Worm (Caenorhabditis elegans) whole organism, midembryonic: ENCODE data around the gene dpf-4.

Experiments used
- T22C8.4 ChIP-seq: fragments of 200-800 bp; sonication (Bioruptor generic); IDR thresholded peaks from 2 replicates; pipeline ENCODE4 v1.3.6; 2022; ENCODE audit warnings: missing genetic modification characterization, missing compliant biosample characterization
- cog-1 ChIP-seq: sonication (generic microtip); optimal IDR thresholded peaks from 2 replicates; lab custom pipeline; 2016; ENCODE audit warnings: missing genetic modification characterization, missing compliant biosample characterization
- flt-1 ChIP-seq: fragments of 200-800 bp; sonication (Bioruptor generic); IDR thresholded peaks from 2 replicates; pipeline ENCODE4 v1.3.6; 2022; ENCODE audit warnings: missing genetic modification characterization, missing compliant biosample characterization
- klf-2 ChIP-seq: fragments of 200-800 bp; sonication (Bioruptor generic); conservative IDR thresholded peaks from 2 replicates; pipeline ENCODE4 v1.3.6; 2022; ENCODE audit warnings: missing genetic modification reagents, missing genetic modification characterization, missing compliant biosample characterization
- med-1 ChIP-seq: sonication (generic microtip); optimal IDR thresholded peaks from 2 replicates; lab custom pipeline; 2017; ENCODE audit warnings: missing genetic modification characterization, mild to moderate bottlenecking, missing compliant biosample characterization, antibody characterized with exemption, missing genetic modification reagents; ENCODE audit not compliant: insufficient read depth
- ref-1 ChIP-seq: fragments of 200-800 bp; sonication (Bioruptor generic); conservative IDR thresholded peaks from 2 replicates; pipeline ENCODE4 v1.3.6; 2022; ENCODE audit warnings: missing genetic modification reagents, missing genetic modification characterization, missing compliant biosample characterization
- tab-1 ChIP-seq: fragments of 200-800 bp; sonication (Bioruptor generic); IDR thresholded peaks from 2 replicates; pipeline ENCODE4 v1.3.6; 2022; ENCODE audit warnings: missing genetic modification characterization, missing compliant biosample characterization
- ztf-23 ChIP-seq: fragments of 200-800 bp; sonication (Bioruptor generic); IDR thresholded peaks from 2 replicates; pipeline ENCODE4 v1.3.6; 2022; ENCODE audit warnings: missing genetic modification reagents, missing genetic modification characterization, missing compliant biosample characterization
- ztf-29 ChIP-seq: fragments of 200-800 bp; sonication (Bioruptor generic); IDR thresholded peaks from 2 replicates; pipeline ENCODE4 v1.3.6; 2022; ENCODE audit warnings: missing genetic modification reagents, missing genetic modification characterization, missing compliant biosample characterization

dpf-4 gene

ce11 chrIII:5836816-5837215, 22.3 kb upstream of the dpf-4 start, which contains the start of gene W04D12.1:
Gene W04D12.1 (plus strand): TSS chrIII:5836926.
- TF ChIP-seq tab-1 (GFP tag; lab: Robert Waterston, UW) (no peak), ztf-29 (GFP tag; lab: Robert Waterston, UW) (no peak), ref-1 (GFP tag; lab: Robert Waterston, UW) (no peak), ztf-23 (GFP tag; lab: Robert Waterston, UW) (no peak), klf-2 (no peak), T22C8.4 (GFP tag; lab: Robert Waterston, UW) (no peak), flt-1 (GFP tag; lab: Robert Waterston, UW) (no peak), cog-1 (tag; lab: Kevin White, UChicago) (no peak), med-1 (GFP tag; lab: Kevin White, UChicago) (no peak)

ce11 chrIII:5838159-5839046, 20.7 kb upstream of the dpf-4 start:
- TF ChIP-seq ztf-29 (GFP tag; lab: Robert Waterston, UW): no peak
- no peak for TF ChIP-seq ztf-23 (GFP tag; lab: Robert Waterston, UW)
- TF ChIP-seq klf-2: no peak
- no peak for TF ChIP-seq flt-1 (GFP tag; lab: Robert Waterston, UW)
- no peak for TF ChIP-seq ref-1 (GFP tag; lab: Robert Waterston, UW)

- TF ChIP-seq med-1 (GFP tag; lab: Kevin White, UChicago) (no peak), ref-1 (GFP tag; lab: Robert Waterston, UW) (no peak), ztf-29 (GFP tag; lab: Robert Waterston, UW) (no peak), klf-2 (no peak), T22C8.4 (GFP tag; lab: Robert Waterston, UW) (no peak), tab-1 (GFP tag; lab: Robert Waterston, UW) (no peak), ztf-23 (GFP tag; lab: Robert Waterston, UW) (no peak), flt-1 (GFP tag; lab: Robert Waterston, UW) (no peak), cog-1 (tag; lab: Kevin White, UChicago) (no peak)
These were observed 20.0 kb upstream of the dpf-4 start for ce11 chrIII:5839147-5839546.

- TF ChIP-seq ref-1 (GFP tag; lab: Robert Waterston, UW): no peak
- TF ChIP-seq T22C8.4 (GFP tag; lab: Robert Waterston, UW): no peak
- no peak for TF ChIP-seq klf-2
- no peak for TF ChIP-seq med-1 (GFP tag; lab: Kevin White, UChicago)
- no peak for TF ChIP-seq cog-1 (tag; lab: Kevin White, UChicago)
These were observed 19.5 kb upstream of the dpf-4 start for ce11 chrIII:5839598-5839997.

ce11 chrIII:5840277-5840676, 18.8 kb upstream of the dpf-4 start:
- TF ChIP-seq cog-1 (tag; lab: Kevin White, UChicago): no peak
- no peak for TF ChIP-seq T22C8.4 (GFP tag; lab: Robert Waterston, UW)
- no peak for TF ChIP-seq klf-2
- TF ChIP-seq ztf-23 (GFP tag; lab: Robert Waterston, UW): no peak
- no peak for TF ChIP-seq tab-1 (GFP tag; lab: Robert Waterston, UW)
- no peak for TF ChIP-seq ref-1 (GFP tag; lab: Robert Waterston, UW)
- TF ChIP-seq ztf-29 (GFP tag; lab: Robert Waterston, UW): no peak
- no peak for TF ChIP-seq med-1 (GFP tag; lab: Kevin White, UChicago)
- no peak for TF ChIP-seq flt-1 (GFP tag; lab: Robert Waterston, UW)

ce11 chrIII:5840815-5841573, 18.1 kb upstream of the dpf-4 start:
- no peak for TF ChIP-seq med-1 (GFP tag; lab: Kevin White, UChicago)
- no peak for TF ChIP-seq klf-2
- no peak for TF ChIP-seq ztf-23 (GFP tag; lab: Robert Waterston, UW)

ce11 chrIII:5841676-5842075, 17.4 kb upstream of the dpf-4 start:
- TF ChIP-seq klf-2 (no peak), flt-1 (GFP tag; lab: Robert Waterston, UW) (no peak), med-1 (GFP tag; lab: Kevin White, UChicago) (no peak), T22C8.4 (GFP tag; lab: Robert Waterston, UW) (no peak)

ce11 chrIII:5842920-5843319, 16.2 kb upstream of the dpf-4 start:
- TF ChIP-seq med-1 (GFP tag; lab: Kevin White, UChicago): no peak
- TF ChIP-seq ref-1 (GFP tag; lab: Robert Waterston, UW): no peak
- no peak for TF ChIP-seq cog-1 (tag; lab: Kevin White, UChicago)
- TF ChIP-seq T22C8.4 (GFP tag; lab: Robert Waterston, UW): no peak
- no peak for TF ChIP-seq flt-1 (GFP tag; lab: Robert Waterston, UW)
- TF ChIP-seq ztf-23 (GFP tag; lab: Robert Waterston, UW): no peak
- no peak for TF ChIP-seq tab-1 (GFP tag; lab: Robert Waterston, UW)
- TF ChIP-seq ztf-29 (GFP tag; lab: Robert Waterston, UW): no peak
- no peak for TF ChIP-seq klf-2

ce11 chrIII:5843662-5844061, 15.4 kb upstream of the dpf-4 start:
- TF ChIP-seq ztf-29 (GFP tag; lab: Robert Waterston, UW) (no peak), T22C8.4 (GFP tag; lab: Robert Waterston, UW) (no peak)
